Worm (Caenorhabditis elegans): ENCODE measurements around the gene srab-7.

DNA sequence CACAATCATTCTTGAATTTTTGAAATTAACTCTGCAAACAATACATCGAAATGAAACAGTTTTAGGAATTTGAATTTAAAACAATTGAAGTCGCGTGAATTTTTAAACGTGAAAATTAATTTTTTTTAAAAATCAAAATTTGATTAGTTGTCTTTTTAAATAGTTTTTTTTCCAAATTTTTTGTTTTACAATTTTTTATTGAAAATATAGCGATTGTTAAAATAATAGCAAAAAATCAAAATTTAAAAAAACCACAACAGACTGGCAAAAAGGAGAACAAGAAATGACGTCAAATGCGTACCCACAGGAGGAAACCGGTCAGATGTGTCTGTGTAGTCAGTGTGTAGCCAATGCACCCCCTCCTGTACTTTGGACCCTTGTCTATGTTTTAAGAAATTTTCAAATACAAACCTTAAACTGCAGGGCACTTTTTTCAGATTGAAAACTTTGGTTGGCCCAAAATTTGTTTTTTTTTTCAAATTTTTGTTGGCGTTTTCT is 41.9 kb upstream of the srab-7 start, which contains the start of the genes Y73C8B.1 and Y73C8B.5:
- no peak for TF ChIP-seq nhr-28 (tag; optimal IDR thresholded peaks at IDR 0.05)
- no peak for TF ChIP-seq elt-1 (tag; optimal IDR thresholded peaks at IDR 0.05; ENCODE audit: borderline replicate concordance, insufficient read depth)
- TF ChIP-seq snpc-4 (tag; optimal IDR thresholded peaks at IDR 0.05), result no peak
- TF ChIP-seq nhr-237 (tag; optimal IDR thresholded peaks at IDR 0.05), result no peak
- TF ChIP-seq flh-1 (GFP tag; optimal IDR thresholded peaks at IDR 0.05), result no peak
- no peak for TF ChIP-seq mls-2 (tag; optimal IDR thresholded peaks at IDR 0.05)
- no peak for TF ChIP-seq drap-1 (GFP tag; optimal IDR thresholded peaks at IDR 0.05)
- no peak for TF ChIP-seq mep-1 (tag; optimal IDR thresholded peaks at IDR 0.05)
- no peak for TF ChIP-seq blmp-1 (tag; optimal IDR thresholded peaks at IDR 0.05)
- no peak for TF ChIP-seq M03D4.4 (tag; optimal IDR thresholded peaks at IDR 0.05)
- no peak for TF ChIP-seq unc-62 (GFP tag; optimal IDR thresholded peaks at IDR 0.05)
- no peak for TF ChIP-seq nhr-12 (tag; optimal IDR thresholded peaks at IDR 0.05)
- no peak for TF ChIP-seq unc-120 (tag; optimal IDR thresholded peaks at IDR 0.05; ENCODE audit: poor library complexity, severe bottlenecking)

Data from whole organism, mixed stage, embryonic.